Worm (Caenorhabditis elegans): ENCODE measurements around the gene snf-9.

ce11 chrIV:17341033-17341432, 29.1 kb downstream of the snf-9 start:
- TF ChIP-seq nfya-1 (tag; optimal IDR thresholded peaks at IDR 0.05; ENCODE audit: insufficient read depth) (no peak), nhr-237 (tag; optimal IDR thresholded peaks at IDR 0.05) (no peak), skn-1 (tag; optimal IDR thresholded peaks at IDR 0.05) (no peak), ztf-11 (tag; optimal IDR thresholded peaks at IDR 0.05) (no peak), nhr-25 (tag; optimal IDR thresholded peaks at IDR 0.05) (no peak)

Measured in whole organism, L3 larva.